Fruit fly (Drosophila melanogaster) whole organism, embryonic: ENCODE results near the gene cd.

Experiments used
- Ada2b ChIP-seq: fragments of 200-800 bp; sonication (Bioruptor generic); IDR thresholded peaks from 2 replicates; pipeline ENCODE4 v1.3.6; 2022; ENCODE audit warnings: missing biosample characterization, missing genetic modification characterization
- Asciz ChIP-seq: fragments of 200-800 bp; sonication (Bioruptor generic); optimal IDR thresholded peaks from 2 replicates; lab custom pipeline; 2017; ENCODE audit warnings: missing biosample characterization, mild to moderate bottlenecking, missing genetic modification characterization, missing genetic modification reagents
- Atf3 ChIP-seq: fragments of 200-800 bp; sonication (Bioruptor generic); optimal IDR thresholded peaks from 3 replicates; lab custom pipeline; 2016; ENCODE audit warnings: missing biosample characterization, missing genetic modification characterization
- CG10274 ChIP-seq: fragments of 200-800 bp; sonication (Bioruptor generic); optimal IDR thresholded peaks from 3 replicates; lab custom pipeline; 2017; ENCODE audit warnings: missing biosample characterization, mild to moderate bottlenecking, missing genetic modification characterization
- CG10543 ChIP-seq: fragments of 200-800 bp; sonication (Bioruptor generic); optimal IDR thresholded peaks from 3 replicates; lab custom pipeline; 2017; ENCODE audit warnings: missing biosample characterization, mild to moderate bottlenecking, missing genetic modification characterization, moderate library complexity
- CG11085 ChIP-seq: fragments of 200-800 bp; sonication (Bioruptor generic); IDR thresholded peaks from 2 replicates; pipeline ENCODE4 v1.3.6; 2022; ENCODE audit warnings: missing biosample characterization, missing genetic modification characterization
- CG12071 ChIP-seq: fragments of 200-800 bp; sonication (Bioruptor generic); optimal IDR thresholded peaks from 3 replicates; lab custom pipeline; 2018; ENCODE audit warnings: missing biosample characterization, mild to moderate bottlenecking, missing genetic modification characterization
- CG1529 ChIP-seq: fragments of 200-800 bp; sonication (Bioruptor generic); optimal IDR thresholded peaks from 3 replicates; lab custom pipeline; 2018; ENCODE audit warnings: missing biosample characterization, missing genetic modification characterization
- CG16815 ChIP-seq: fragments of 200-800 bp; sonication (Bioruptor generic); optimal IDR thresholded peaks from 3 replicates; lab custom pipeline; 2017; ENCODE audit warnings: missing biosample characterization, mild to moderate bottlenecking, missing genetic modification characterization
- CG17612 ChIP-seq: fragments of 200-800 bp; sonication (Bioruptor generic); IDR thresholded peaks from 2 replicates; pipeline ENCODE4 v1.3.6; 2022; ENCODE audit warnings: missing biosample characterization, missing genetic modification characterization
- CG18599 ChIP-seq: fragments of 200-800 bp; sonication (Bioruptor generic); optimal IDR thresholded peaks from 3 replicates; lab custom pipeline; 2017; ENCODE audit warnings: missing biosample characterization, missing genetic modification characterization, mild to moderate bottlenecking, moderate library complexity, missing genetic modification reagents
- CG2199 ChIP-seq: fragments of 200-800 bp; sonication (Bioruptor generic); IDR thresholded peaks from 3 replicates; pipeline ENCODE4 v1.3.6; 2022; ENCODE audit warnings: missing biosample characterization, missing genetic modification characterization
- CG2202 ChIP-seq: fragments of 200-800 bp; sonication (Bioruptor generic); optimal IDR thresholded peaks from 2 replicates; lab custom pipeline; 2018; ENCODE audit warnings: missing biosample characterization, mild to moderate bottlenecking, missing genetic modification characterization
- CG2712 ChIP-seq: fragments of 200-800 bp; optimal IDR thresholded peaks from 3 replicates; lab custom pipeline; 2019; ENCODE audit warnings: missing biosample characterization, mild to moderate bottlenecking, missing genetic modification characterization, moderate library complexity
- CG32532 ChIP-seq: fragments of 200-800 bp; sonication (Bioruptor generic); IDR thresholded peaks from 2 replicates; pipeline ENCODE4 v1.3.6; 2022; ENCODE audit warnings: missing biosample characterization, missing genetic modification characterization
- CG34224 ChIP-seq: fragments of 200-800 bp; sonication (Bioruptor generic); IDR thresholded peaks from 3 replicates; pipeline ENCODE4 v1.3.6; 2022; ENCODE audit warnings: missing biosample characterization, missing genetic modification characterization; ENCODE audit not compliant: partially characterized antibody
- CG4328 ChIP-seq: fragments of 200-800 bp; sonication (Bioruptor generic); optimal IDR thresholded peaks from 3 replicates; lab custom pipeline; 2017; ENCODE audit warnings: missing biosample characterization, missing genetic modification reagents, missing genetic modification characterization
- CG6254 ChIP-seq: fragments of 200-800 bp; sonication (Bioruptor generic); optimal IDR thresholded peaks from 3 replicates; lab custom pipeline; 2017; ENCODE audit warnings: mild to moderate bottlenecking, missing biosample characterization, missing genetic modification reagents, missing genetic modification characterization
- CG7372 ChIP-seq: fragments of 200-800 bp; sonication (Bioruptor generic); IDR thresholded peaks from 2 replicates; pipeline ENCODE4 v1.3.6; 2022; ENCODE audit warnings: missing biosample characterization, missing genetic modification characterization
- CG7556 ChIP-seq: fragments of 200-800 bp; sonication (Bioruptor generic); optimal IDR thresholded peaks from 2 replicates; lab custom pipeline; 2017; ENCODE audit warnings: missing biosample characterization, mild to moderate bottlenecking, missing genetic modification characterization
- CG8388 ChIP-seq: fragments of 200-800 bp; sonication (Bioruptor generic); optimal IDR thresholded peaks from 2 replicates; lab custom pipeline; 2019; ENCODE audit warnings: missing biosample characterization, mild to moderate bottlenecking, missing genetic modification characterization, moderate library complexity
- CG8944 ChIP-seq: fragments of 200-800 bp; sonication (Bioruptor generic); optimal IDR thresholded peaks from 3 replicates; lab custom pipeline; 2016; ENCODE audit warnings: missing biosample characterization, missing genetic modification characterization
- D19B ChIP-seq: fragments of 200-800 bp; sonication (Bioruptor generic); optimal IDR thresholded peaks from 2 replicates; lab custom pipeline; 2017; ENCODE audit warnings: missing biosample characterization, mild to moderate bottlenecking, missing genetic modification characterization
- Dll ChIP-seq: fragments of 200-800 bp; sonication (Bioruptor generic); IDR thresholded peaks from 4 replicates; pipeline ENCODE4 v1.3.6; 2022; ENCODE audit warnings: missing biosample characterization, missing genetic modification characterization; ENCODE audit not compliant: partially characterized antibody
- ERR ChIP-seq: fragments of 200-800 bp; sonication (Bioruptor generic); optimal IDR thresholded peaks from 2 replicates; lab custom pipeline; 2016; ENCODE audit warnings: missing biosample characterization, missing genetic modification characterization
- HLHmδ ChIP-seq: fragments of 200-800 bp; sonication (Bioruptor generic); optimal IDR thresholded peaks from 2 replicates; lab custom pipeline; 2018; ENCODE audit warnings: missing biosample characterization, mild to moderate bottlenecking, missing genetic modification characterization, moderate library complexity
- HmgZ ChIP-seq: fragments of 200-800 bp; sonication (Bioruptor generic); optimal IDR thresholded peaks from 2 replicates; lab custom pipeline; 2018; ENCODE audit warnings: missing biosample characterization, mild to moderate bottlenecking, missing genetic modification characterization
- MTF-1 ChIP-seq: fragments of 200-800 bp; sonication (Bioruptor generic); optimal IDR thresholded peaks from 2 replicates; lab custom pipeline; 2018; ENCODE audit warnings: missing biosample characterization, mild to moderate bottlenecking, missing genetic modification characterization, borderline replicate concordance
- PHDP ChIP-seq: fragments of 200-800 bp; sonication (Bioruptor generic); optimal IDR thresholded peaks from 3 replicates; lab custom pipeline; 2018; ENCODE audit warnings: missing biosample characterization, mild to moderate bottlenecking, missing genetic modification characterization, moderate library complexity
- Pdp1 ChIP-seq, 2 experiments: fragments of 200-800 bp; sonication (Bioruptor generic); optimal IDR thresholded peaks; 3 replicates each; lab custom pipeline; 2016; ENCODE audit warnings: missing biosample characterization in 2 of 2, missing genetic modification characterization in 2 of 2, mild to moderate bottlenecking in 1 of 2, moderate library complexity in 1 of 2
- Sry-δ ChIP-seq: fragments of 200-800 bp; sonication (Bioruptor generic); optimal IDR thresholded peaks from 2 replicates; lab custom pipeline; 2016; ENCODE audit warnings: missing biosample characterization, missing genetic modification characterization
- Ssrp ChIP-seq: fragments of 200-800 bp; sonication (Bioruptor generic); optimal IDR thresholded peaks from 2 replicates; lab custom pipeline; 2018; ENCODE audit warnings: missing biosample characterization, mild to moderate bottlenecking, missing genetic modification characterization, moderate library complexity
- amos ChIP-seq: fragments of 200-800 bp; sonication (Bioruptor generic); IDR thresholded peaks from 2 replicates; pipeline ENCODE4 v1.3.6; 2022; ENCODE audit warnings: missing biosample characterization, missing genetic modification characterization; ENCODE audit not compliant: partially characterized antibody
- cg ChIP-seq: fragments of 200-800 bp; sonication (Bioruptor generic); optimal IDR thresholded peaks from 3 replicates; lab custom pipeline; 2019; ENCODE audit warnings: missing biosample characterization, mild to moderate bottlenecking, missing genetic modification characterization, moderate library complexity
- chm ChIP-seq: fragments of 200-800 bp; sonication (Bioruptor generic); IDR thresholded peaks from 2 replicates; pipeline ENCODE4 v1.3.6; 2022; ENCODE audit warnings: missing biosample characterization, missing genetic modification characterization
- exex ChIP-seq: fragments of 200-800 bp; sonication (Bioruptor generic); optimal IDR thresholded peaks from 4 replicates; lab custom pipeline; 2018; ENCODE audit warnings: missing biosample characterization, mild to moderate bottlenecking, missing genetic modification characterization, moderate library complexity
- eyg ChIP-seq: fragments of 200-800 bp; sonication (Bioruptor generic); optimal IDR thresholded peaks from 3 replicates; lab custom pipeline; 2016; ENCODE audit warnings: missing biosample characterization, missing genetic modification characterization
- fru ChIP-seq: fragments of >200 bp; optimal IDR thresholded peaks from 2 replicates; lab custom pipeline; 2017
- grn ChIP-seq: fragments of 200-800 bp; sonication (Bioruptor generic); optimal IDR thresholded peaks from 3 replicates; lab custom pipeline; 2017; ENCODE audit warnings: missing biosample characterization, missing genetic modification characterization
- her ChIP-seq: fragments of 200-800 bp; sonication (Bioruptor generic); optimal IDR thresholded peaks from 2 replicates; lab custom pipeline; 2016; ENCODE audit warnings: missing biosample characterization, missing genetic modification characterization
- kay ChIP-seq: fragments of 200-800 bp; sonication (Bioruptor generic); optimal IDR thresholded peaks from 2 replicates; lab custom pipeline; 2016; ENCODE audit warnings: missing biosample characterization, missing genetic modification characterization
- sd ChIP-seq: fragments of 200-800 bp; sonication (Bioruptor generic); optimal IDR thresholded peaks from 3 replicates; lab custom pipeline; 2018; ENCODE audit warnings: missing biosample characterization, mild to moderate bottlenecking, missing genetic modification characterization, moderate library complexity
- sens ChIP-seq: fragments of 200-800 bp; sonication (Bioruptor generic); peaks from one replicate; lab custom pipeline; 2016; ENCODE audit warnings: missing biosample characterization, missing genetic modification characterization
- sima ChIP-seq: fragments of 200-800 bp; sonication (Bioruptor generic); optimal IDR thresholded peaks from 2 replicates; lab custom pipeline; 2016; ENCODE audit warnings: missing biosample characterization, missing genetic modification characterization
- tap ChIP-seq: fragments of 200-800 bp; optimal IDR thresholded peaks from 3 replicates; lab custom pipeline; 2019; ENCODE audit warnings: missing biosample characterization, mild to moderate bottlenecking, missing genetic modification characterization, moderate library complexity
- trh ChIP-seq: fragments of 200-800 bp; sonication (Bioruptor generic); optimal IDR thresholded peaks from 2 replicates; lab custom pipeline; 2016; ENCODE audit warnings: missing biosample characterization, missing genetic modification characterization
- unc-4 ChIP-seq: fragments of 200-800 bp; sonication (Bioruptor generic); IDR thresholded peaks from 2 replicates; pipeline ENCODE4 v1.3.6; 2022; ENCODE audit warnings: missing biosample characterization, missing genetic modification characterization; ENCODE audit not compliant: partially characterized antibody

Gene cd

DNA sequence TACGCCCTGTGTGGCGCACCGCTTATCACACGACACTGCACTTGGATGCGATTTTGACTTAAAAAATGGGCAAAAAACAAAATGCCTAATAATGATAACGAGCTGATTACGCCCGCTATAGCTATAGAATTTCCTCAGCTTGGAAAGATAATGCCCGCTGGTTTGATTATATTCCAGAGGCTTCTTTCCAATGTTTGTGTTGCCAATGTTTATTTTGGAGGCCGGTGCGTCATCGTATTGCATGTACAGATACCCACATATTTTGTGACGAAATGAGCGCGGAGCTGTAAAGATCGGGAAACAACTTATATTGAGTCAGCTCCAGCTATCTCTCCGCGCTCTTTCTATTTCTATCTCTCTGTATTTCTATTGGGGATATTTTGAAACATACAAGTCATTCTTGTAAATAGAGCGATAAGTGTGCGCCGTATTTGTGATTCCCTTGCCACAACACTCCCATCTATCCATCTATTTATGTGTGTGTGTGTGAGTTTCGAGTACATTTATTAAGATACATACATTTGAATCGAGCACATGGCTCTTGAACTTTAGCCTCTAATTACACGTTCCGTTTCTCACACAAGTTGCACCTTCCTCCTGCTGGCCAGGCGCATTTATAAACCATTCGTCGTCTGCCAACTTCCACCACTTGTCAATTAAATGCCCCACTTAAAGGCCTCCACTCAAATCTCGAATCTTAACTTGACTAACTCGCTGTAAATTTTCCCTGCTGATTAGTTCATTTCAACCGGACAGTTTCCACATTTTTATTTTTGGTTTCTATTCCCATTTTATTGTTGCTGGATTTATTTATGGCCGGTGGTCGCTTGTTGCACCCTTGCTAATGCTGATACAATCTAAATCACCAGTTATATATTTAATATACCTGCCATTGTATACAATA, 10.5 kb upstream of the cd start (continued):
- TF ChIP-seq eyg (GFP tag; lab: Kevin White, UChicago) (peak; percentile 13), sima (GFP tag; lab: Kevin White, UChicago) (no peak), CG8944 (GFP tag; lab: Kevin White, UChicago) (no peak), sens (GFP tag; lab: Kevin White, UChicago) (peak; percentile 49), CG10543 (GFP tag; lab: Kevin White, UChicago) (peak; percentile 30), Ada2b (0 out of 2 replicates have a peak, but pooled peaks have one; percentile 5), CG16815 (GFP tag; lab: Kevin White, UChicago) (no peak), kay (GFP tag; lab: Kevin White, UChicago) (peak; percentile 42), fru (lab: Kevin White, UChicago) (no peak), CG7372 (GFP tag; lab: Robert Waterston, UW) (0 out of 2 replicates have a peak, but pooled peaks have one; percentile 31), CG4328 (peak; percentile 3), CG18599 (GFP tag; lab: Kevin White, UChicago) (peak; percentile 6), CG17612 (GFP tag; lab: Robert Waterston, UW) (no peak), tap (tag; lab: Kevin White, UChicago) (peak; percentile 4), CG2202 (tag; lab: Kevin White, UChicago) (no peak), CG34224 (GFP tag; lab: Robert Waterston, UW) (no peak), unc-4 (GFP tag; lab: Robert Waterston, UW) (no peak), chm (GFP tag; lab: Robert Waterston, UW) (no peak), CG7556 (GFP tag; lab: Kevin White, UChicago) (peak; percentile 26), Pdp1 (GFP tag; optimal IDR thresholded peaks at IDR 0.05; lab: Kevin White, UChicago) (peak in 1 of 2 experiments; percentile 63), cg (GFP tag; lab: Kevin White, UChicago) (peak; percentile 45), CG6254 (GFP tag; lab: Kevin White, UChicago) (peak; percentile 4), Ssrp (tag; lab: Kevin White, UChicago) (no peak), CG12071 (GFP tag; lab: Kevin White, UChicago) (peak; percentile 28), PHDP (tag; lab: Kevin White, UChicago) (peak; percentile 4), CG2199 (0 out of 3 replicates have a peak, but pooled peaks have one; percentile 63), Asciz (GFP tag; lab: Kevin White, UChicago) (peak; percentile 41), CG10274 (GFP tag; lab: Kevin White, UChicago) (no peak), D19B (GFP tag; lab: Kevin White, UChicago) (no peak), sd (peak; percentile 20), Sry-δ (GFP tag; lab: Kevin White, UChicago) (no peak), CG32532 (GFP tag; lab: Robert Waterston, UW) (no peak), MTF-1 (GFP tag; lab: Kevin White, UChicago) (peak; percentile 27), CG8388 (GFP tag; lab: Kevin White, UChicago) (no peak), CG11085 (GFP tag; lab: Robert Waterston, UW) (no peak), exex (tag; lab: Kevin White, UChicago) (peak; percentile 90), amos (no peak), Dll (no peak), her (GFP tag; lab: Kevin White, UChicago) (no peak), HmgZ (tag; lab: Kevin White, UChicago) (no peak), Atf3 (GFP tag; lab: Kevin White, UChicago) (no peak), ERR (GFP tag; lab: Kevin White, UChicago) (no peak), CG1529 (GFP tag; lab: Kevin White, UChicago) (no peak), CG2712 (tag; lab: Kevin White, UChicago) (no peak), trh (GFP tag; lab: Kevin White, UChicago) (no peak), grn (peak; percentile 40), HLHmδ (GFP tag; lab: Kevin White, UChicago) (no peak)
